Fruit fly (Drosophila melanogaster) whole organism, prepupa: ENCODE data around the gene Or85a.

ENCODE experiments used
- CG10669 ChIP-seq: fragments of 200-800 bp; sonication (Bioruptor generic); optimal IDR thresholded peaks from 3 replicates; lab custom pipeline; 2018; ENCODE audit warnings: missing biosample characterization, mild to moderate bottlenecking, missing genetic modification characterization, moderate library complexity
- CG11902 ChIP-seq: fragments of 200-800 bp; sonication (Bioruptor generic); optimal IDR thresholded peaks from 3 replicates; lab custom pipeline; 2016; ENCODE audit warnings: missing biosample characterization, missing genetic modification characterization
- CG15336 ChIP-seq: fragments of 200-800 bp; sonication (Bioruptor generic); IDR thresholded peaks from 2 replicates; pipeline ENCODE4 v1.3.6; 2022; ENCODE audit warnings: missing biosample characterization, missing genetic modification characterization
- CG3032 ChIP-seq: fragments of 200-800 bp; optimal IDR thresholded peaks from 2 replicates; lab custom pipeline; 2019; ENCODE audit warnings: missing biosample characterization, mild to moderate bottlenecking, missing genetic modification characterization, moderate library complexity
- CG31627 ChIP-seq: fragments of 200-800 bp; sonication (Bioruptor generic); optimal IDR thresholded peaks from 3 replicates; lab custom pipeline; 2016; ENCODE audit warnings: missing biosample characterization, missing genetic modification characterization
- CG34406 ChIP-seq: fragments of 200-800 bp; sonication (Bioruptor generic); optimal IDR thresholded peaks from 3 replicates; lab custom pipeline; 2016; ENCODE audit warnings: missing biosample characterization, missing genetic modification characterization
- CG3919 ChIP-seq: fragments of 200-800 bp; sonication (Bioruptor generic); optimal IDR thresholded peaks from 3 replicates; lab custom pipeline; 2016; ENCODE audit warnings: missing biosample characterization, missing genetic modification characterization
- CG4318 ChIP-seq: fragments of 200-800 bp; sonication (Bioruptor generic); optimal IDR thresholded peaks from 3 replicates; lab custom pipeline; 2017; ENCODE audit warnings: missing biosample characterization, mild to moderate bottlenecking, missing genetic modification characterization
- CG6276 ChIP-seq: fragments of 200-800 bp; sonication (Bioruptor generic); optimal IDR thresholded peaks from 2 replicates; lab custom pipeline; 2017; ENCODE audit warnings: missing biosample characterization, mild to moderate bottlenecking, missing genetic modification characterization
- CG6792 ChIP-seq: fragments of 200-800 bp; sonication (Bioruptor generic); optimal IDR thresholded peaks from 3 replicates; lab custom pipeline; 2016; ENCODE audit warnings: missing biosample characterization, missing genetic modification characterization
- CG6854 ChIP-seq: fragments of 200-800 bp; sonication (Bioruptor generic); optimal IDR thresholded peaks from 2 replicates; lab custom pipeline; 2017; ENCODE audit warnings: missing biosample characterization, mild to moderate bottlenecking, missing genetic modification characterization
- CG8319 ChIP-seq: fragments of 200-800 bp; sonication (Bioruptor generic); optimal IDR thresholded peaks from 3 replicates; lab custom pipeline; 2016; ENCODE audit warnings: missing biosample characterization, missing genetic modification characterization
- CG8632 ChIP-seq: fragments of 200-800 bp; sonication (Bioruptor generic); optimal IDR thresholded peaks from 3 replicates; lab custom pipeline; 2016; ENCODE audit warnings: missing biosample characterization, missing genetic modification characterization
- Eip75B ChIP-seq: fragments of 200-800 bp; sonication (Bioruptor generic); optimal IDR thresholded peaks from 3 replicates; lab custom pipeline; 2016; ENCODE audit warnings: missing biosample characterization, missing genetic modification characterization
- Ets96B ChIP-seq: fragments of 200-800 bp; optimal IDR thresholded peaks from 2 replicates; lab custom pipeline; 2019; ENCODE audit warnings: missing biosample characterization, mild to moderate bottlenecking, missing genetic modification characterization, moderate library complexity
- Gug ChIP-seq: fragments of 200-800 bp; sonication (Bioruptor generic); IDR thresholded peaks from 2 replicates; pipeline ENCODE4 v1.3.6; 2022; ENCODE audit warnings: missing biosample characterization, missing genetic modification characterization
- Lpt ChIP-seq: fragments of 200-800 bp; sonication (Bioruptor generic); optimal IDR thresholded peaks from 3 replicates; lab custom pipeline; 2016; ENCODE audit warnings: missing biosample characterization, missing genetic modification characterization
- Met ChIP-seq: fragments of 200-800 bp; sonication (Bioruptor generic); optimal IDR thresholded peaks from 3 replicates; lab custom pipeline; 2016; ENCODE audit warnings: missing biosample characterization, missing genetic modification characterization
- OdsH ChIP-seq: fragments of 200-800 bp; sonication (Bioruptor generic); optimal IDR thresholded peaks from 3 replicates; lab custom pipeline; 2016; ENCODE audit warnings: missing biosample characterization, missing genetic modification characterization
- Smox ChIP-seq: fragments of 200-800 bp; sonication (Bioruptor generic); optimal IDR thresholded peaks from 3 replicates; lab custom pipeline; 2016; ENCODE audit warnings: missing biosample characterization, missing genetic modification characterization
- Sox102F ChIP-seq: fragments of 200-800 bp; sonication (Bioruptor generic); optimal IDR thresholded peaks from 2 replicates; lab custom pipeline; 2016; ENCODE audit warnings: missing biosample characterization, mild to moderate bottlenecking, missing genetic modification characterization
- Sox14 ChIP-seq: fragments of 200-800 bp; sonication (Bioruptor generic); optimal IDR thresholded peaks from 3 replicates; lab custom pipeline; 2016; ENCODE audit warnings: missing biosample characterization, missing genetic modification characterization
- acj6 ChIP-seq: fragments of 200-800 bp; sonication (Bioruptor generic); optimal IDR thresholded peaks from 3 replicates; lab custom pipeline; 2016; ENCODE audit warnings: missing biosample characterization, missing genetic modification characterization
- cyc ChIP-seq: fragments of 200-800 bp; sonication (Bioruptor generic); optimal IDR thresholded peaks from 3 replicates; lab custom pipeline; 2016; ENCODE audit warnings: missing biosample characterization, missing genetic modification characterization
- eg ChIP-seq: fragments of 200-800 bp; sonication (Bioruptor generic); IDR thresholded peaks from 3 replicates; pipeline ENCODE4 v1.3.6; 2022; ENCODE audit warnings: missing biosample characterization, missing genetic modification characterization
- esn ChIP-seq: fragments of 200-800 bp; sonication (Bioruptor generic); optimal IDR thresholded peaks from 2 replicates; lab custom pipeline; 2016; ENCODE audit warnings: missing biosample characterization, mild to moderate bottlenecking, missing genetic modification characterization, moderate library complexity
- fd85E ChIP-seq: fragments of 200-800 bp; sonication (Bioruptor generic); optimal IDR thresholded peaks from 3 replicates; lab custom pipeline; 2016; ENCODE audit warnings: missing biosample characterization, missing genetic modification characterization
- lz ChIP-seq: fragments of 200-800 bp; sonication (Bioruptor generic); optimal IDR thresholded peaks from 3 replicates; lab custom pipeline; 2016; ENCODE audit warnings: missing biosample characterization, missing genetic modification characterization
- net ChIP-seq: fragments of 200-800 bp; sonication (Bioruptor generic); optimal IDR thresholded peaks from 3 replicates; lab custom pipeline; 2016; ENCODE audit warnings: missing biosample characterization, missing genetic modification characterization
- pdm3 ChIP-seq: fragments of 200-800 bp; sonication (Bioruptor generic); optimal IDR thresholded peaks from 3 replicates; lab custom pipeline; 2016; ENCODE audit warnings: missing biosample characterization, missing genetic modification characterization
- salr ChIP-seq, 2 experiments: fragments of 200-800 bp; sonication (Bioruptor generic); optimal IDR thresholded peaks; 3 replicates each; lab custom pipeline; 2016 to 2018; ENCODE audit warnings: missing biosample characterization in 2 of 2, missing genetic modification characterization in 2 of 2, mild to moderate bottlenecking in 1 of 2
- spab ChIP-seq: fragments of 200-800 bp; sonication (Bioruptor generic); optimal IDR thresholded peaks from 2 replicates; lab custom pipeline; 2017; ENCODE audit warnings: missing biosample characterization, mild to moderate bottlenecking, missing genetic modification characterization, missing genetic modification reagents
- ss ChIP-seq, 2 experiments: fragments of 200-800 bp; sonication (Bioruptor generic); optimal IDR thresholded peaks; 2 replicates in 1 of 2; 3 replicates in 1 of 2; lab custom pipeline; 2017 to 2018; ENCODE audit warnings: mild to moderate bottlenecking in 2 of 2, missing biosample characterization in 2 of 2, missing genetic modification characterization in 2 of 2, moderate library complexity in 1 of 2
- vri ChIP-seq: fragments of 200-800 bp; sonication (Bioruptor generic); optimal IDR thresholded peaks from 3 replicates; lab custom pipeline; 2016; ENCODE audit warnings: missing biosample characterization, mild to moderate bottlenecking, missing genetic modification characterization

The Or85a gene

DNA sequence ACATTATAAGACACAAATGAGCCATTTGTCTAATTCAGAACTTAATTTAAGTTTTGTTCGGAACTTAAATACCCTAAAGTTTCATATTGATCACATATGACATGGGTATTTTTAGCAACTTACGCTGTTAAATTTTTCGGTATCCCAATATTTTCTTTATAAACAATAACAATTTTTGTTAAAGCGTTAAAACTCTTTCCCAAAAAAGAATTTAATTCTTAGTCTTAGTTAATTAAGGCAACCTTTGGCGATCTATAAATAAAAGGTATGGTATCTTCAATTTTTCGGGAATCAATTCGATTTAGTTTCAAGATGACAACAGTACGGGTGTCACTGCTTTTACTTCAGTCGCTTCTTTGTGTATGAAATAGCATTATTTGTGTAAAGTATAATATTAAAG, 30.6 kb upstream of the Or85a start, which contains the start of gene CG31464:
CG31464 (plus strand) TSS at position 301 of the 400 bp plus-strand sequence.
- TF ChIP-seq CG3919, result no peak
- TF ChIP-seq CG8319, result no peak
- no peak for TF ChIP-seq lz (GFP tag; lab: Kevin White, UChicago)
- TF ChIP-seq Smox (GFP tag; lab: Kevin White, UChicago), result no peak
- TF ChIP-seq vri (GFP tag; lab: Kevin White, UChicago), result no peak
- TF ChIP-seq cyc (GFP tag; lab: Kevin White, UChicago), result no peak
- TF ChIP-seq CG8632 (GFP tag; lab: Kevin White, UChicago), result no peak
- no peak for TF ChIP-seq Eip75B
- no peak for TF ChIP-seq CG6854 (GFP tag; lab: Kevin White, UChicago)
- no peak for TF ChIP-seq Ets96B (tag; lab: Kevin White, UChicago)
- no peak for TF ChIP-seq CG10669
- TF ChIP-seq CG6792 (GFP tag; lab: Kevin White, UChicago), result no peak
- TF ChIP-seq Met (GFP tag; lab: Kevin White, UChicago), result no peak
- TF ChIP-seq, all 60 proteins: peak for 0

DNA sequence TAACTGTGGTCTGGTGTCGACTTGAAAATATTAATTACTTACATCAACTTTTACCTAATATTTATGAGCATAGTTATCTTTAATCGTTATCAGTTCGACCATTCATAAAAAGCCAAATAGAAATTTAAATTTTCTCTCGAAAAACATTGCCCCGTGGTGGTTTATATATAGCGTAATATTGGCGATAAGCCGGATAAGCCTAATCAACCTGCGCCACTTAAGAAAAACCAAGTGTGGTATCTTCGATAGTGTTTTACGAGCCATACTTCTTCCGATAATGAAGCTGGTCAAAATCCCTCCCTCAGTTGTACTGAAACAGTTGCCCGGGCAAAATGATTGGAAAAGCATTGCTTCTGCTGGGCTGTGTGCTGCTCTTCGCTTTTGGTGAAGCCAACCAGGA, 29.5 kb upstream of the Or85a start, which contains the start of gene CG31463:
CG31463 (plus strand) TSS at position 302 of the 400 bp plus-strand sequence.
- TF ChIP-seq Gug (no peak), CG11902 (GFP tag; lab: Kevin White, UChicago) (no peak), ss (GFP tag; optimal IDR thresholded peaks at IDR 0.05; lab: Kevin White, UChicago) (no peak), CG6276 (no peak), fd85E (GFP tag; lab: Kevin White, UChicago) (no peak), CG8319 (no peak), pdm3 (no peak), Sox14 (GFP tag; lab: Kevin White, UChicago) (no peak), CG8632 (GFP tag; lab: Kevin White, UChicago) (no peak), Met (GFP tag; lab: Kevin White, UChicago) (no peak), eg (no peak)

DNA sequence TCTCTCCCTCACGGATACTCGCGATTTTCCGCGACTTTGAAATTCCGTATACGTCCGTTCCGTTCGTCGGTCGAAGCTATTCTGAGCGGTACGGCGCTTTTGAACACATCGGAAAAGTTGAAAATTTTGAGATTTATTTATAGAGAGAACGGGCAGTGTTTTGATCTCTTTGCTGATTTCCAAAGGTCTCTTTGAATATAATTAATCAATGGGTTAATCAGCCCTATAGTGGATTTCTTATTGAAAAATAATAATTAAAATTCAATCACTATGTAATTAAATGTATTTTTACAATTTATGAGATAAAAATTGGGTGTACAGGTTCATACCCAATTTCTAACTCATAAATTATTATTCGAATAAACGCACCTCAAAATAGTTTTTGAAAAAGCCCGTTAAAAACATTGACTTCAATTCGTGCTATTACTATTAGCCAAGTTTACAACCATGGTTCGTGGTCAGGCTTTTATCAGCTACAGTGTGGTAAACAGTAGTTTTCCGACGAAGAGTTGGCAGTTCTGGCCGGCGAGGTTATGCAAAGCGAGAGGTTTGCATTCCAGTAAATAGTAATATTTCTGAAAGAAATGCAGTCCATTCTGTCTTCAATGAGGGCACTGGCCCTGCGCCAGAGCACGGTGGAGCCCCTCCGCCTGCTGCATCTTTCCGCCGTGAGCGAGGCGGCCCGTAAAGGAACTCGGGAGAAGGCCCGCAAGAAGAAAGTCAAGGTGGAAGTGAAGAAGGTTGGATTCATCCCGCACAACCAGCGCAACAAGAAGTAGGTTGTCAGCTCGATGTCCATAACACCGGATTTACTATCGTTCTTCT, 20.4 kb upstream of the Or85a start, which contains the start of the genes CG9626 and mRpL1:
CG9626 (minus strand) TSS at position 51 of the 825 bp plus-strand sequence.
mRpL1 (plus strand) TSS at position 513 of the 825 bp plus-strand sequence.
- TF ChIP-seq CG34406 (no peak), net (no peak), OdsH (GFP tag; lab: Kevin White, UChicago) (no peak), spab (GFP tag; lab: Kevin White, UChicago) (no peak), Sox102F (GFP tag; lab: Kevin White, UChicago) (no peak), cyc (GFP tag; lab: Kevin White, UChicago) (no peak), CG3032 (no peak), CG31627 (no peak), salr (GFP tag; optimal IDR thresholded peaks at IDR 0.05; lab: Kevin White, UChicago) (no peak), acj6 (GFP tag; lab: Kevin White, UChicago) (no peak), CG8632 (GFP tag; lab: Kevin White, UChicago) (no peak), Lpt (GFP tag; lab: Kevin White, UChicago) (no peak), CG4318 (GFP tag; lab: Kevin White, UChicago) (no peak)

DNA sequence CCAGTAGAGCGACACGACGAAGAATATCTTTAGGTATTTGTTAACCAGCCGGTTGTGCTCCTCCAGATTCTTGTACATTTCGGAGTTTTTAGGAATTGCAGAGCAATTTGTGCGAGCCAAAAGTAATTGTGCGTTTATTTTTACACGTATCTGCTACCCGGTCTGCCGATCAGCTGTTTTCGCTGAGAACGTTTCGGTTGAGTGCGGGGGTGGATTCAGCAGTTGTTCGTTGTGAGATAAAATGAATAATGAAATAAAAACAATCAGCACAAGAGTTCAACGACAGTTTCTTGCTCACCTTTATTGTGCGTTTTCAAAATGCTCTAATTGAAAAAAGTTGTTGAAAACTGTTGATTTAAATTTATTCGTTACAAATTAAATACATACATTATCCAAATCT, 17.7 kb upstream of the Or85a start, which contains the start of gene nac:
nac (minus strand) TSS at position 176 of the 400 bp plus-strand sequence.
- TF ChIP-seq Smox (GFP tag; lab: Kevin White, UChicago), result no peak
- no peak for TF ChIP-seq CG4318 (GFP tag; lab: Kevin White, UChicago)
- no peak for TF ChIP-seq net
- TF ChIP-seq esn (GFP tag; lab: Kevin White, UChicago), result peak; percentile 9
- TF ChIP-seq CG15336 (GFP tag; lab: Robert Waterston, UW), result 0 out of 2 replicates have a peak, but pooled peaks have one; percentile 12
- TF ChIP-seq Gug, result no peak
- peak; percentile 17 for TF ChIP-seq CG3032
- TF ChIP-seq, all 60 proteins: peak for 3
